Worm (Caenorhabditis elegans) whole organism, L2 larva: Measurements from ENCODE around the gene C35A5.8.

Experiments
- F13H6.1 ChIP-seq: sonication (generic microtip); optimal IDR thresholded peaks from 2 replicates; lab custom pipeline; 2016; ENCODE audit warnings: missing genetic modification characterization, missing compliant biosample characterization
- R02D3.7 ChIP-seq: fragments of 150-350 bp; optimal IDR thresholded peaks from 2 replicates; lab custom pipeline; 2014; ENCODE audit warnings: missing biosample characterization, missing genetic modification characterization
- Y55F3AM.14 ChIP-seq: fragments of 200-800 bp; sonication (Bioruptor generic); optimal IDR thresholded peaks from 2 replicates; lab custom pipeline; 2018; ENCODE audit warnings: mild to moderate bottlenecking, missing genetic modification characterization, missing compliant biosample characterization
- ama-1 ChIP-seq: fragments of 150-350 bp; optimal IDR thresholded peaks from 2 replicates; lab custom pipeline; 2018; ENCODE audit warnings: inconsistent platforms
- dmd-4 ChIP-seq: sonication (generic microtip); optimal IDR thresholded peaks from 2 replicates; lab custom pipeline; 2017; ENCODE audit warnings: missing biosample characterization, missing genetic modification characterization
- elt-1 ChIP-seq: fragments of 150-350 bp; optimal IDR thresholded peaks from 2 replicates; lab custom pipeline; 2014; ENCODE audit warnings: missing biosample characterization, missing genetic modification characterization
- elt-3 ChIP-seq: sonication (generic microtip); optimal IDR thresholded peaks from 2 replicates; lab custom pipeline; 2017; ENCODE audit warnings: missing biosample characterization, missing genetic modification characterization
- fos-1 ChIP-seq: fragments of 150-350 bp; optimal IDR thresholded peaks from 2 replicates; lab custom pipeline; 2014; ENCODE audit warnings: missing biosample characterization, missing genetic modification characterization
- nhr-11 ChIP-seq: fragments of 150-350 bp; optimal IDR thresholded peaks from 2 replicates; lab custom pipeline; 2014; ENCODE audit warnings: missing biosample characterization, missing genetic modification characterization
- nhr-77 ChIP-seq: fragments of 150-350 bp; optimal IDR thresholded peaks from 2 replicates; lab custom pipeline; 2014; ENCODE audit warnings: missing biosample characterization, missing genetic modification characterization
- skn-1 ChIP-seq: sonication (generic microtip); optimal IDR thresholded peaks from 2 replicates; lab custom pipeline; 2017; ENCODE audit warnings: missing biosample characterization, missing genetic modification characterization
- sma-9 ChIP-seq, 2 experiments: fragments of 150-350 bp in 1 of 2; sonication (generic microtip) in 1 of 2; optimal IDR thresholded peaks; 2 replicates each; lab custom pipeline; 2014 to 2016; ENCODE audit warnings: missing genetic modification characterization in 2 of 2, mild to moderate bottlenecking in 1 of 2, missing biosample characterization in 1 of 2, missing compliant biosample characterization in 1 of 2, missing genetic modification reagents in 1 of 2, moderate library complexity in 1 of 2

ce11 chrV:10493150-10493549, 32.6 kb downstream of the C35A5.8 start, which contains the start of gene ugt-33:
- TF ChIP-seq elt-1 (tag; lab: Kevin White, UChicago) (no peak), F13H6.1 (no peak), R02D3.7 (no peak), Y55F3AM.14 (GFP tag; lab: Kevin White, UChicago) (no peak), nhr-77 (tag; lab: Kevin White, UChicago) (no peak), nhr-11 (tag; lab: Kevin White, UChicago) (no peak), dmd-4 (tag; lab: Kevin White, UChicago) (no peak), sma-9 (GFP tag; optimal IDR thresholded peaks at IDR 0.05; lab: Kevin White, UChicago) (peak; percentile 26), sma-9 (tag; optimal IDR thresholded peaks at IDR 0.05; lab: Kevin White, UChicago) (no peak), skn-1 (tag; lab: Kevin White, UChicago) (no peak), elt-3 (tag; lab: Kevin White, UChicago) (no peak), ama-1 (no peak), fos-1 (tag; lab: Kevin White, UChicago) (peak; percentile 64)
